Worm (Caenorhabditis elegans) whole organism, late embryonic: ENCODE measurements around the gene ccm-3.

Experiments
- C38D4.7 ChIP-seq: fragments of 200-800 bp; sonication (Bioruptor generic); optimal IDR thresholded peaks from 2 replicates; lab custom pipeline; 2018; ENCODE audit warnings: mild to moderate bottlenecking, missing genetic modification characterization, moderate library complexity, missing compliant biosample characterization
- F13H6.1 ChIP-seq: sonication (generic microtip); optimal IDR thresholded peaks from 2 replicates; lab custom pipeline; 2016; ENCODE audit warnings: missing genetic modification characterization, missing compliant biosample characterization
- dve-1 ChIP-seq: sonication (generic microtip); optimal IDR thresholded peaks from 2 replicates; lab custom pipeline; 2017; ENCODE audit warnings: antibody characterized with exemption, mild to moderate bottlenecking, missing genetic modification characterization, missing compliant biosample characterization
- hlh-8 ChIP-seq: sonication (generic microtip); optimal IDR thresholded peaks from 2 replicates; lab custom pipeline; 2016; ENCODE audit warnings: missing genotype, missing genetic modification characterization, missing compliant biosample characterization
- pag-3 ChIP-seq: sonication (generic microtip); optimal IDR thresholded peaks from 2 replicates; lab custom pipeline; 2016; ENCODE audit warnings: missing compliant biosample characterization, missing genetic modification characterization, borderline replicate concordance
- pha-4 ChIP-seq: fragments of 150-350 bp; optimal IDR thresholded peaks from 2 replicates; lab custom pipeline; 2018; ENCODE audit warnings: missing biosample characterization, missing genetic modification reagents, missing genetic modification characterization
- pqm-1 ChIP-seq: sonication (generic microtip); optimal IDR thresholded peaks from 2 replicates; lab custom pipeline; 2016; ENCODE audit warnings: missing genetic modification characterization, missing compliant biosample characterization
- pros-1 ChIP-seq: fragments of 150-350 bp; optimal IDR thresholded peaks from 2 replicates; lab custom pipeline; 2014; ENCODE audit warnings: missing biosample characterization, missing genetic modification reagents, missing genetic modification characterization
- sox-4 ChIP-seq: sonication (generic microtip); optimal IDR thresholded peaks from 2 replicates; lab custom pipeline; 2017; ENCODE audit warnings: mild to moderate bottlenecking, missing genetic modification characterization, inconsistent platforms, missing compliant biosample characterization
- syd-9 ChIP-seq: sonication (generic microtip); optimal IDR thresholded peaks from 2 replicates; lab custom pipeline; 2016; ENCODE audit warnings: mild to moderate bottlenecking, missing genetic modification characterization, moderate library complexity, missing compliant biosample characterization
- unc-86 ChIP-seq: sonication (generic microtip); optimal IDR thresholded peaks from 2 replicates; lab custom pipeline; 2016; ENCODE audit warnings: missing genetic modification characterization, missing compliant biosample characterization

DNA sequence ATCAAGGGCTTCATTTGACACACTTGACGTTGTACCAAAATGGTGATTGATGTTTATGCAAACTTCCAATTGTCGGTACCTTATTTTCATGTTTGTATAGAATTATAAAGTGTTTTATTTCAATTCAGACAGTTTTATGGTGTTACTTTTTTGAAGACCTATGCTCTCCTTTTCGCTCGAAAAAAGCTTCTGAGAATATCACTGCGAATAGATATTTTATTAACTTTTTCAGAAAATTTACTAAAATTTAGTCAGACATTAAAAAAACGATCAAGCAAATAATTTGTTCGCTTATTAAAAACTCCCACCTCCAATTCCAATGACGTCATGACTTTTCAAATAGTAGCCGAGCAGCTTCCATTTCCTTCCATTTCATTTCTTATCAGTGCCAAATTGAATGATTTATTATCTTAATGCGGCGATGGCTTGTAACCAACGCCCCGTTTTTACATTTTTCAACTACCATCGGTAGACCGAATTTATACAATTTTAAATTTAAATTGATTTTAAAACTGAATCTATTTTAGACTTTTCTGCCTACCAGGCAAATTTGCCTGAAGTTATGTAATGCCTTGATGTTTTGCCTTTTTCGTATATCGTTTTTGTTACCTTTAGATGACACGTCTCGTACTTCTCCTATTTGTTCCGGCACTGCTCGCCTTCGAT lies 40.0 kb upstream of the ccm-3 start, which contains the start of gene M28.10:
- TF ChIP-seq F13H6.1 = no peak
- TF ChIP-seq pha-4 (tag; lab: Kevin White, UChicago) = no peak
- TF ChIP-seq sox-4 (tag; lab: Kevin White, UChicago) = no peak
- no peak for TF ChIP-seq C38D4.7 (GFP tag; lab: Kevin White, UChicago)
- no peak for TF ChIP-seq pros-1 (tag; lab: Kevin White, UChicago)
- no peak for TF ChIP-seq hlh-8 (tag; lab: Kevin White, UChicago)
- no peak for TF ChIP-seq dve-1 (tag; lab: Kevin White, UChicago)
- TF ChIP-seq unc-86 (tag; lab: Kevin White, UChicago) = no peak
- TF ChIP-seq syd-9 = no peak
- no peak for TF ChIP-seq pag-3 (tag; lab: Kevin White, UChicago)
- no peak for TF ChIP-seq pqm-1 (tag; lab: Kevin White, UChicago)
